Worm (Caenorhabditis elegans) whole organism, L2 larva: ENCODE results near the gene sul-2.

Experiments
- mab-5 ChIP-seq: fragments of 150-350 bp; optimal IDR thresholded peaks from 2 replicates; lab custom pipeline; 2014; ENCODE audit warnings: missing biosample characterization, missing genetic modification characterization
- nhr-237 ChIP-seq: fragments of 150-350 bp; optimal IDR thresholded peaks from 2 replicates; lab custom pipeline; 2014; ENCODE audit warnings: missing biosample characterization, missing genetic modification characterization

DNA sequence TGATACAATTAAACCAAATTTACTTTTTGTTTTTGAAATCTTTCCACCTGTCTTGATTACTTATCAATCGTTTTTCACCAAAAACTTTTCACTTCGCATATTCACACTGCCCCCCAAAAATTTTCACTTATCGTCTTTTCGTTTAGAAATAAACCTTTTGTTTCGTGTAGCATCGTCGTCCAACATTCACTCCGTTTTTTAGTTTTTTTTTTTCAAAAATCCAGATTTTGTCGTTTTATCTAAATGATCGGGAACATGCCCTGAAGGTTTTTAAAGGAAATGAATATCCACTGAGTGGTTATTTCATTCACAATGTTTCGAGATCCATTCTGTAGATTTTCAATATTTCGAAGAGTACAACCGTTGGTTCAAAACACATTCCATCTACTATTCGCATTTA lies 39.6 kb upstream of the sul-2 start, which contains the start of gene D1014.7:
- TF ChIP-seq mab-5 (tag; lab: Kevin White, UChicago): no peak
- no peak for TF ChIP-seq nhr-237 (tag; lab: Kevin White, UChicago)
